Fruit fly (Drosophila melanogaster): ENCODE results near the gene CG3226.
A peak's percentile ranks its signal among the peaks of the same experiment; 100 is the strongest.

CG3226 gene

dm6 chrX:6656023-6656594 is 2.1 kb upstream of the CG3226 start:
- TF ChIP-seq ind (GFP tag; optimal IDR thresholded peaks at IDR 0.05): peak; percentile 85
- peak; percentile 58 for TF ChIP-seq CG18011 (GFP tag; optimal IDR thresholded peaks at IDR 0.05)
- TF ChIP-seq Chrac-16 (GFP tag; optimal IDR thresholded peaks at IDR 0.05): peak; percentile 81
- peak; percentile 78 for TF ChIP-seq fd3F (GFP tag; optimal IDR thresholded peaks at IDR 0.05)
- peak; percentile 90 for TF ChIP-seq CG2678 (tag; optimal IDR thresholded peaks at IDR 0.05)
- no peak for TF ChIP-seq hkb (optimal IDR thresholded peaks at IDR 0.05)
- peak; percentile 88 for TF ChIP-seq hkb (GFP tag; IDR thresholded peaks at IDR 0.05)
- TF ChIP-seq Hr39 (optimal IDR thresholded peaks at IDR 0.05): no peak
- TF ChIP-seq CrebB (tag; optimal IDR thresholded peaks at IDR 0.05): peak; percentile 45
- TF ChIP-seq nmo (GFP tag; optimal IDR thresholded peaks at IDR 0.05): peak; percentile 91
- peak; percentile 76 for TF ChIP-seq CG1603 (tag; optimal IDR thresholded peaks at IDR 0.05)
- peak; percentile 35 for TF ChIP-seq CG12744 (GFP tag; optimal IDR thresholded peaks at IDR 0.05)
- TF ChIP-seq gsb (GFP tag; IDR thresholded peaks at IDR 0.05): peak; percentile 45; the same call in 1 of the 2 replicates
- TF ChIP-seq eve (GFP tag; optimal IDR thresholded peaks at IDR 0.05): peak in 1 of 2 experiments; percentile 42
- TF ChIP-seq sisA (GFP tag; IDR thresholded peaks at IDR 0.05): peak; percentile 85
- peak; percentile 72 for TF ChIP-seq pum (GFP tag; optimal IDR thresholded peaks at IDR 0.05)
- peak; percentile 27 for TF ChIP-seq CG14965 (GFP tag; optimal IDR thresholded peaks at IDR 0.05; ENCODE audit: borderline replicate concordance)
- TF ChIP-seq pnt (GFP tag; optimal IDR thresholded peaks at IDR 0.05): peak; percentile 62
- TF ChIP-seq Asciz (GFP tag; optimal IDR thresholded peaks at IDR 0.05): peak; percentile 71
- TF ChIP-seq pan (optimal IDR thresholded peaks at IDR 0.05): no peak
- TF ChIP-seq pan (GFP tag; optimal IDR thresholded peaks at IDR 0.05 in 1 of 2, IDR thresholded peaks at IDR 0.05 in 1 of 2): peak in 1 of 2 experiments; percentile 83
- peak; percentile 77 for TF ChIP-seq D19B (GFP tag; optimal IDR thresholded peaks at IDR 0.05)
- peak; percentile 78 for TF ChIP-seq CG6813 (GFP tag; optimal IDR thresholded peaks at IDR 0.05)
- TF ChIP-seq CG17186 (GFP tag; optimal IDR thresholded peaks at IDR 0.05): peak; percentile 28
- no peak for TF ChIP-seq CG7271 (tag; optimal IDR thresholded peaks at IDR 0.05)
- TF ChIP-seq CG18599 (GFP tag; optimal IDR thresholded peaks at IDR 0.05): peak; percentile 90
- TF ChIP-seq CG3995 (GFP tag; optimal IDR thresholded peaks at IDR 0.05): peak; percentile 51
- peak; percentile 64 for TF ChIP-seq Six4 (GFP tag; optimal IDR thresholded peaks at IDR 0.05)
- TF ChIP-seq salm (tag; optimal IDR thresholded peaks at IDR 0.05): peak; percentile 33
- TF ChIP-seq ERR (GFP tag; optimal IDR thresholded peaks at IDR 0.05): peak; percentile 69
- peak; percentile 78 for TF ChIP-seq scrt (GFP tag; optimal IDR thresholded peaks at IDR 0.05)
- no peak for TF ChIP-seq mld (GFP tag; IDR thresholded peaks at IDR 0.05; ENCODE audit: partially characterized antibody)
- TF ChIP-seq row (GFP tag; IDR thresholded peaks at IDR 0.05): peak; percentile 87
- peak; percentile 77 for TF ChIP-seq CG12299 (tag; optimal IDR thresholded peaks at IDR 0.05)
- TF ChIP-seq CG10959 (GFP tag; IDR thresholded peaks at IDR 0.05): peak; percentile 51; the same call in 1 of the 2 replicates
- TF ChIP-seq ATbp (GFP tag; optimal IDR thresholded peaks at IDR 0.05): peak; percentile 81
- no peak for TF ChIP-seq bigmax (GFP tag; optimal IDR thresholded peaks at IDR 0.05)
- TF ChIP-seq NC2β (GFP tag; optimal IDR thresholded peaks at IDR 0.05): peak; percentile 40
- peak; percentile 42 for TF ChIP-seq CG30020 (tag; optimal IDR thresholded peaks at IDR 0.05)
- TF ChIP-seq cato (GFP tag; optimal IDR thresholded peaks at IDR 0.05; ENCODE audit: borderline replicate concordance): peak; percentile 70
- no peak for TF ChIP-seq BEAF-32 (GFP tag; optimal IDR thresholded peaks at IDR 0.05)
- peak; percentile 81 for TF ChIP-seq Atf-2 (GFP tag; optimal IDR thresholded peaks at IDR 0.05)
- TF ChIP-seq Aef1 (GFP tag; IDR thresholded peaks at IDR 0.05): peak; percentile 78
- TF ChIP-seq Xrp1 (GFP tag; IDR thresholded peaks at IDR 0.05): peak; percentile 80
- TF ChIP-seq Taf1 (GFP tag; IDR thresholded peaks at IDR 0.05): peak; percentile 63
- TF ChIP-seq crp (GFP tag; optimal IDR thresholded peaks at IDR 0.05): peak in 1 of 2 experiments; percentile 37
- peak; percentile 69 for TF ChIP-seq CG11723 (GFP tag; optimal IDR thresholded peaks at IDR 0.05)
- TF ChIP-seq CG31441 (GFP tag; IDR thresholded peaks at IDR 0.05): peak; percentile 82
- peak; percentile 68 for TF ChIP-seq CG8089 (GFP tag; optimal IDR thresholded peaks at IDR 0.05)
- TF ChIP-seq CG1233 (GFP tag; optimal IDR thresholded peaks at IDR 0.05): peak; percentile 80

Data from whole organism, embryonic.